Worm (Caenorhabditis elegans): ENCODE results near the gene cutc-1.

DNA sequence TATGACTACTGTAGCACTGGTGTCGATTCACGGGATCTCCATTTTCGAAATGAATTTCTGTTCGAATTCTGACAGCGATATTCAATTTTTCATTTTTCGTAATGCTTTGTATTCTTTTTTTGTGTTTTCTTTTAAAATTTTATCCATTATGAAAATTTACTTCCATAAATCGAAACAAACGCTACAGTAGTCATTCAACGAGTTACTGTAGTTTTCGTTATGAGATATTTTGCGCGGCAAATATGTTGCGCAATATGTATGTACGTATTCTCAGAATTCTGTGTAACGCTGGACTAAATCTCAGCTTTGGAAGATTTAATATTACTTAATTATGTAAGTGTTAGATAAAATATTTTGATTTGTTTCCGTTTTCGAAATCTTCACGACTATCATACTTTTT lies 34.2 kb downstream of the cutc-1 start:
- no peak for TF ChIP-seq ztf-29 (GFP tag; IDR thresholded peaks at IDR 0.05)
- TF ChIP-seq ref-1 (GFP tag; conservative IDR thresholded peaks at IDR 0.05) = no peak
